Worm (Caenorhabditis elegans) whole organism, midembryonic: ENCODE data around the gene srsx-30.

Source experiments
- T22C8.4 ChIP-seq: fragments of 200-800 bp; sonication (Bioruptor generic); IDR thresholded peaks from 2 replicates; pipeline ENCODE4 v1.3.6; 2022; ENCODE audit warnings: missing genetic modification characterization, missing compliant biosample characterization
- cog-1 ChIP-seq: sonication (generic microtip); optimal IDR thresholded peaks from 2 replicates; lab custom pipeline; 2016; ENCODE audit warnings: missing genetic modification characterization, missing compliant biosample characterization
- flt-1 ChIP-seq: fragments of 200-800 bp; sonication (Bioruptor generic); IDR thresholded peaks from 2 replicates; pipeline ENCODE4 v1.3.6; 2022; ENCODE audit warnings: missing genetic modification characterization, missing compliant biosample characterization
- klf-2 ChIP-seq: fragments of 200-800 bp; sonication (Bioruptor generic); conservative IDR thresholded peaks from 2 replicates; pipeline ENCODE4 v1.3.6; 2022; ENCODE audit warnings: missing genetic modification reagents, missing genetic modification characterization, missing compliant biosample characterization
- med-1 ChIP-seq: sonication (generic microtip); optimal IDR thresholded peaks from 2 replicates; lab custom pipeline; 2017; ENCODE audit warnings: missing genetic modification characterization, mild to moderate bottlenecking, missing compliant biosample characterization, antibody characterized with exemption, missing genetic modification reagents; ENCODE audit not compliant: insufficient read depth
- ref-1 ChIP-seq: fragments of 200-800 bp; sonication (Bioruptor generic); conservative IDR thresholded peaks from 2 replicates; pipeline ENCODE4 v1.3.6; 2022; ENCODE audit warnings: missing genetic modification reagents, missing genetic modification characterization, missing compliant biosample characterization
- tab-1 ChIP-seq: fragments of 200-800 bp; sonication (Bioruptor generic); IDR thresholded peaks from 2 replicates; pipeline ENCODE4 v1.3.6; 2022; ENCODE audit warnings: missing genetic modification characterization, missing compliant biosample characterization
- ztf-23 ChIP-seq: fragments of 200-800 bp; sonication (Bioruptor generic); IDR thresholded peaks from 2 replicates; pipeline ENCODE4 v1.3.6; 2022; ENCODE audit warnings: missing genetic modification reagents, missing genetic modification characterization, missing compliant biosample characterization
- ztf-29 ChIP-seq: fragments of 200-800 bp; sonication (Bioruptor generic); IDR thresholded peaks from 2 replicates; pipeline ENCODE4 v1.3.6; 2022; ENCODE audit warnings: missing genetic modification reagents, missing genetic modification characterization, missing compliant biosample characterization

Gene srsx-30

DNA sequence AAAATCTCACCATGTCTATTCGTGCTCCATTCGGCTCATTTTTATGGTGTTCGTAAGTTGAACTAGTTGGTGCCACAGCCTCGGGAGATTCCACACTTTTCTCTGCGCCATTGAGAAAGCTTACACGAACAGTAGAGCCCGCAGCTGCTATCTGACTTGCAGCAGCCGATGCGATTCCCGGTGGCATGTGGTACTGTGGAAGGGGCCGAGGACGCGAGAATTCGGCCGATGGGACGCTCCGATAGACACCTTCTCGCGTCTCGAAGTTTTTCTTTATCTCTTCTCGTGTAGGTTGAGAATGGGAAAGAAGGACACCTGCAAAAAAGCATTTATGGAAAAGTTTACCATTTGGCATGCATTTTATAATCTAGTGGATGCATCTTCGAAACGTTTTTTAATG is 25.4 kb upstream of the srsx-30 start:
- TF ChIP-seq ztf-29 (GFP tag; lab: Robert Waterston, UW) (no peak), med-1 (GFP tag; lab: Kevin White, UChicago) (no peak), cog-1 (tag; lab: Kevin White, UChicago) (no peak), flt-1 (GFP tag; lab: Robert Waterston, UW) (no peak), ztf-23 (GFP tag; lab: Robert Waterston, UW) (no peak), T22C8.4 (no peak), tab-1 (no peak)

DNA sequence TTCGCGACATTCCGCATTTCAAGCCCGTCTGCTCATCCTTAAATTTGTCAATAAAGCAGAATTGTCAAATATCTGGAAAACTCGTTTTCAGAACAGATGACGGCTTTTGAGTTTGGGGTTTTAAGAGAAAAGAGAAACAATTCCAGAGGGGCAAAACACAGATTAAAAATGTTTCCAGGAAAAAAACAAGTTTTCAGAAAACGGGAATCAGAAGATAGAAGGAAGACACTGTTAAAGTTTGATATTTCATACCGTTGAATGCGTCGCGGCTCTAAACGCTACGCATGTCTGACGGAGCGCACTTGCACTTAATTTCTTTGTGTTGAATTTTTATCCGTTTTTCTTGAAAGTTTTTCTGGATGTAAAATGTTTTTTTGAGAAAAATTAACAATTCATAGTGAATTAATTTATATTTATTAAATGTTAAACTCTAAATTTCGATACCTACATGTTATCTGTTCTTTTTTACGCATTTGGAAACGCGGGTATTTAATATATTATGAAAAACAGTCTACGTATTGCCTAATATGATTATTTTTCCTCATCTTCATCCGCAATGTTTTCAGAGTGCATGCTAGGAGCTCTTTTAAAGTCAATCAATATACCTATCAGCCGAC is 24.4 kb upstream of the srsx-30 start, which contains the start of the genes C08B6.18, wdr-20 and C08B6.8:
Gene C08B6.18, minus strand, starts transcription at position 51 of the 617 bp plus-strand sequence.
Gene wdr-20, minus strand, starts transcription at position 82 of the 617 bp plus-strand sequence.
Gene C08B6.8, plus strand, starts transcription at position 567 of the 617 bp plus-strand sequence.
- TF ChIP-seq tab-1 = no peak
- TF ChIP-seq ztf-29 (GFP tag; lab: Robert Waterston, UW) = no peak
- TF ChIP-seq klf-2 (GFP tag; lab: Robert Waterston, UW) = no peak
- TF ChIP-seq T22C8.4 = no peak
- no peak for TF ChIP-seq ztf-23 (GFP tag; lab: Robert Waterston, UW)
- no peak for TF ChIP-seq cog-1 (tag; lab: Kevin White, UChicago)
- no peak for TF ChIP-seq med-1 (GFP tag; lab: Kevin White, UChicago)

DNA sequence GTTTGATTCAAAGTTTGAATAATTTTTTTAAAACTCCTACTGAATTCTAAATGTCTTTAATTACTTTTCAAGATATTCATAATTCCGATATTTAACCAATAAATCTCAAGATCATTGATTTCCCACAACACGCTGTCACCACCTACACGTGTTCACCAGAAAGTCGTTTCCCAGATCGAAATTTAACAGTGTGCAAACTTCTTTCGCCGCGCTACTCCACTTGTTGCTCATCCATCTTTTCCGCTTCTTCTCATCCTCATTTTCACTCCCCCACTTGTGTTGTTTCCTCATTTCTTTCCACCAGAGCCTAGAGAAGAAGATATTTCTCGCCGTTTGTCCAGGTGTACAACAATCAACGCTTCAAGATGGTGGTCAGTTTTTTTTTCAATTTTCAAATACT is 13.0 kb upstream of the srsx-30 start, which contains the start of gene C51E3.9:
Gene C51E3.9, plus strand, starts transcription at position 301 of the 400 bp plus-strand sequence.
- TF ChIP-seq tab-1 (no peak), flt-1 (GFP tag; lab: Robert Waterston, UW) (no peak), cog-1 (tag; lab: Kevin White, UChicago) (no peak), med-1 (GFP tag; lab: Kevin White, UChicago) (no peak), ref-1 (GFP tag; lab: Robert Waterston, UW) (no peak), ztf-29 (GFP tag; lab: Robert Waterston, UW) (no peak), T22C8.4 (no peak), ztf-23 (GFP tag; lab: Robert Waterston, UW) (no peak), klf-2 (GFP tag; lab: Robert Waterston, UW) (no peak)

DNA sequence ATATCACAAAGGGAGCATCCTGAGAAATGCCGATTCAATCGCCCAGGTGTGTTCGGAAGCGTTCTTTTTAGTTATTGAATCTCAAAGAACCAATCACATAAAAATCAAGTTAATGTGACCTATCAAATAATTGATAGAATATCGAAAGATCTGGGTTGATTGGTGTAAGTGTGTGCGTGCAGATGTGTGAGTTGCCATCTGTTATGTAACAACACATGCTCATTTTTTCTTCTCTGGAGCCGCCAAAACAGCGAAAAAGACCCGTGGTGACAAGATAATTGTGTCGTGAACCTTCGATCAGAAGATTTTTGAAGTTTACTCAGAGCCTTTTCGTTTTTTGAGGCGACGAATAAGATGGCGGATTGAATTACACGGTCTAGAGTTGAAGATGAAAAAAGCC is 11.8 kb upstream of the srsx-30 start:
- no peak for TF ChIP-seq tab-1
- no peak for TF ChIP-seq klf-2 (GFP tag; lab: Robert Waterston, UW)
- no peak for TF ChIP-seq T22C8.4
- no peak for TF ChIP-seq ztf-23 (GFP tag; lab: Robert Waterston, UW)

DNA sequence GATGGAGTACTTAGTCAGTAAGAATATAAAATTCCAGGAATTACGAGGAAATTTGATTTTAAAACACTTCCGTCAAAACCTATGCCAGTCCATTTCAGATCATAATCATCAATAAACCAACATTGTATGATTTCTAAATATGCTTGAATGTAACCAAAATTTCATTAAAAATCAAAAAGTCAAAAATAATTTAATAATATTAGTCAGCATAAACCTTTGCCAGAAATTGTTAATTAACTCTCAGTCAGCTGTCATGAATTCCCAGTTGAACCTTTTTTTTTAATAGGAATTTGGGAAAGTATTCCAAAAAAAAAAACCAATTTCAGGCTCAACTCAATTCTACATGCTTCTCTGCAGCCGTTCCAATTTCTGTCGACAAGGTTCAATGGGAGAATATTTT is 10.3 kb upstream of the srsx-30 start, which contains the start of gene srsx-26:
Gene srsx-26, plus strand, starts transcription at position 301 of the 400 bp plus-strand sequence.
- no peak for TF ChIP-seq ref-1 (GFP tag; lab: Robert Waterston, UW)

DNA sequence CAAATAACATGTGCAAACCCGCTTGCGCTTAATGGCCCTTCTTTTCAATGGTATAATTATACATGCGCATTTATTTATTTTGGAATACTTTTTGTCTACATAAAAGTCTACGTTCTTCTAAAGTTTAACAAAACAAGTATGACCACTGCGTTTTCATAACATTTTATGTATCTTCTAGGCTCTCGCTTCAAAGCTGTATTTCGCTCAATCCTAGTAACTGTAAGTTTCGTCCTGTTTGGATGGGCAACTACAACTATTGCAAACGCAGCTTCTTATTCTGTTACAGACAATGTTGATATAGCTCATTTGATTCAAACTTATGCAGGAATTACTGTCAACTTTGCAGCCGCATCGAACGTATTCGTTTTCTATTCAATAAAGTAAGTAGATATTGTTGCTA is 8.9 kb upstream of the srsx-30 start, which contains the start of gene srsx-27:
Gene srsx-27, plus strand, starts transcription at position 301 of the 400 bp plus-strand sequence.
- no peak for TF ChIP-seq cog-1 (tag; lab: Kevin White, UChicago)
- TF ChIP-seq ztf-23 (GFP tag; lab: Robert Waterston, UW) = no peak
- no peak for TF ChIP-seq med-1 (GFP tag; lab: Kevin White, UChicago)
- no peak for TF ChIP-seq ztf-29 (GFP tag; lab: Robert Waterston, UW)
- no peak for TF ChIP-seq tab-1
- TF ChIP-seq ref-1 (GFP tag; lab: Robert Waterston, UW) = no peak
- no peak for TF ChIP-seq klf-2 (GFP tag; lab: Robert Waterston, UW)
- TF ChIP-seq flt-1 (GFP tag; lab: Robert Waterston, UW) = no peak
- TF ChIP-seq T22C8.4 = no peak

DNA sequence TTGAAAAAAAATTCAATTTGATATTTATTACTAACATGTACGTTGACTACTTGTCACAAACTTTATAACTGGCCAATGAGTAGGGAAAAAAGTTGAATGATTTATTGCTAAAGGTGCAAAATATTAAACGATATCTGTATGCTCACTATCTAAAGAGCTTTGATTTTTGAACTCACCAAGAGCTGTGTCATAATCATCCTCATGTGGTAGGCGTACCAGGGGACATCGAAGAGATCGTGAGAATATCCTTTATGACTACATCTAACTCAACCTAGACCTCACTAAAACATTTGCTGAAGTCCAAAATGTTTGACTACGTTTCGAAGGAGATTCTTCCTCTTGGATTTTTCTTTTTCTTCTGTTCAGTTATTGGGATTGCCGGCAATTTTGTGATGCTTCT is 6.3 kb upstream of the srsx-30 start, which contains the start of gene srsx-28:
Gene srsx-28, plus strand, starts transcription at position 301 of the 400 bp plus-strand sequence.
- TF ChIP-seq ztf-29 (GFP tag; lab: Robert Waterston, UW) (no peak), ztf-23 (GFP tag; lab: Robert Waterston, UW) (no peak), cog-1 (tag; lab: Kevin White, UChicago) (no peak), med-1 (GFP tag; lab: Kevin White, UChicago) (no peak)

DNA sequence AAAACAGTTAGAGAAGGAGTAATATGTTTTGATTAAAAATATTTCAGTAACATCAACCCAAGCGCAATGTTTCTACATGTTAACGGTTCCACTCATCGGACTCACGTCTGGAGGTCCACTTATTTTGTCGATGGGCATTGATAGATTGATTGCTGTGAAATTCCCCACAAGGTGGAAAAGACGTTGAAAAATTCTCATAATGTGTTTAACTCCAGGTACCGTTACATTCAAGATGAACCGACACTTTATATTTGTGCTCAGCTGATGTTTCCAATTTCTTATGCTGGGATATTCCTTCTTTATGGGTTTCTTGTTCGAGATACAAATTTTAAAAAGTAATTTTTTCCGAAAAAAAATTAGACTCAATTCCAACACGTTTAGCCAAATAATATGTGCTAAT is 5.6 kb upstream of the srsx-30 start:
- no peak for TF ChIP-seq flt-1 (GFP tag; lab: Robert Waterston, UW)

DNA sequence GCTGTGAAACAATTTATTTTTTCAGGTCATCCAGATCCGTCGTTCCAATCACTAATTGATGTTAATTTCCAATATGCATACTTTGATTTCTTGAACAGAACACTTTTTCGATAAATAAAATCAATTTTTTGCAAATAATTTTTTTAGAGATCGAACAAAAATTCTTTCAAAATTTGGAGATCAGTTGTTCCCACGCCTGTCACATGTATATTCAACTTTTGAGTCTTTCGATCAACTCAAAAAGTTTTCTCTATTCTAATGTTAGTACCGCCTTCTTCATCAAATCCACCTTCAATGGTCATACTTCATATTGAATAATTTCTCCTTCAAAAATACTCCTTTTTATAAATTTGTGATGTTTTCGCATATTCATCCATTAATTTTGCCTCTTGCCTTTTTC is 3.9 kb upstream of the srsx-30 start, which contains the start of gene srsx-29:
Gene srsx-29, plus strand, starts transcription at position 301 of the 400 bp plus-strand sequence.
- no peak for TF ChIP-seq med-1 (GFP tag; lab: Kevin White, UChicago)
- no peak for TF ChIP-seq ztf-29 (GFP tag; lab: Robert Waterston, UW)
- no peak for TF ChIP-seq flt-1 (GFP tag; lab: Robert Waterston, UW)
- TF ChIP-seq tab-1 = no peak
- TF ChIP-seq T22C8.4 = no peak
- no peak for TF ChIP-seq cog-1 (tag; lab: Kevin White, UChicago)
- no peak for TF ChIP-seq klf-2 (GFP tag; lab: Robert Waterston, UW)
- no peak for TF ChIP-seq ref-1 (GFP tag; lab: Robert Waterston, UW)
- TF ChIP-seq ztf-23 (GFP tag; lab: Robert Waterston, UW) = no peak

DNA sequence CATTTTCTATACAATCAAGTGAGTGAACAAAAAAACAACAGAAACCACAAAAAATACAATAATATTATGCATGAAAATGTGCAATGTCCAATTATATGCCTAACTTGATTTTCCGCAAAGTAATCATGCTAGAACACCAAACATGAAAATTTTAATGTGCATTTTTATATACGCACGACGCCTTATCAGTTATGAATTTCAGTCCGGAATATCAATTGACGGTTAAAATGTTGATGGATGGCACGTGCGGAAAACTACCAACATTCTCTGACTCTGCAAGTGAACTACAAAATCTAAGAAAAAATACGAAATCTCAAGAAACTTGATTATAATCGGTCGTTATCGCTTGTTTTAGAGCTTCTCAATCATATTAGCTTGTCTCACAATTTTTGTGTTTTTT is 1.3 kb downstream of the srsx-30 start:
- TF ChIP-seq ztf-23 (GFP tag; lab: Robert Waterston, UW) (no peak), flt-1 (GFP tag; lab: Robert Waterston, UW) (no peak), tab-1 (no peak), ref-1 (GFP tag; lab: Robert Waterston, UW) (no peak), cog-1 (tag; lab: Kevin White, UChicago) (no peak), med-1 (GFP tag; lab: Kevin White, UChicago) (no peak), ztf-29 (GFP tag; lab: Robert Waterston, UW) (no peak), klf-2 (GFP tag; lab: Robert Waterston, UW) (no peak), T22C8.4 (no peak)
